Worm (Caenorhabditis elegans) whole organism, L1 larva: ENCODE results near the gene F52H2.15.

Experiments
- C04F5.9 ChIP-seq: sonication (generic microtip); optimal IDR thresholded peaks from 2 replicates; lab custom pipeline; 2016; ENCODE audit warnings: missing genetic modification characterization, missing compliant biosample characterization
- aha-1 ChIP-seq: fragments of 150-350 bp; optimal IDR thresholded peaks from 2 replicates; lab custom pipeline; 2014; ENCODE audit warnings: missing biosample characterization, missing genetic modification characterization
- alr-1 ChIP-seq: fragments of 200-800 bp; sonication (Bioruptor generic); optimal IDR thresholded peaks from 2 replicates; lab custom pipeline; 2018; ENCODE audit warnings: borderline replicate concordance, mild to moderate bottlenecking, missing genetic modification characterization, missing compliant biosample characterization
- aly-2 ChIP-seq: fragments of 150-350 bp; optimal IDR thresholded peaks from 2 replicates; lab custom pipeline; 2014; ENCODE audit warnings: missing biosample characterization, missing genetic modification characterization
- blmp-1 ChIP-seq: fragments of 150-350 bp; optimal IDR thresholded peaks from 2 replicates; lab custom pipeline; 2014; ENCODE audit warnings: missing biosample characterization, missing genetic modification characterization
- ceh-8 ChIP-seq: fragments of 200-800 bp; sonication (Bioruptor generic); optimal IDR thresholded peaks from 2 replicates; lab custom pipeline; 2018; ENCODE audit warnings: mild to moderate bottlenecking, missing genetic modification characterization, moderate library complexity, missing compliant biosample characterization
- ceh-82 ChIP-seq, 3 experiments: fragments of 150-350 bp in 1 of 3; sonication (generic microtip) in 2 of 3; optimal IDR thresholded peaks; 2 replicates each; lab custom pipeline; 2014 to 2017; ENCODE audit warnings: missing biosample characterization in 3 of 3, missing genetic modification characterization in 3 of 3
- ceh-88 ChIP-seq: fragments of 200-800 bp; sonication (Bioruptor generic); IDR thresholded peaks from 2 replicates; pipeline ENCODE4 v1.3.6; 2022; ENCODE audit warnings: missing genetic modification characterization, missing compliant biosample characterization
- dsc-1 ChIP-seq: sonication (generic microtip); optimal IDR thresholded peaks from 2 replicates; lab custom pipeline; 2016; ENCODE audit warnings: mild to moderate bottlenecking, missing genetic modification characterization, missing compliant biosample characterization
- egl-13 ChIP-seq: sonication (generic microtip); optimal IDR thresholded peaks from 2 replicates; lab custom pipeline; 2016; ENCODE audit warnings: missing genotype, missing genetic modification reagents, missing genetic modification characterization, missing compliant biosample characterization
- elt-2 ChIP-seq: sonication (generic microtip); optimal IDR thresholded peaks from 2 replicates; lab custom pipeline; 2016; ENCODE audit warnings: missing genetic modification characterization, mild to moderate bottlenecking, inconsistent platforms, missing compliant biosample characterization, missing genetic modification reagents
- elt-3 ChIP-seq, 6 experiments: fragments of 150-350 bp in 1 of 6; sonication (generic microtip); optimal IDR thresholded peaks; 2 replicates each; lab custom pipeline; 2017 to 2018; ENCODE audit warnings: missing biosample characterization in 6 of 6, missing genetic modification characterization in 6 of 6, inconsistent platforms in 1 of 6
- fkh-10 ChIP-seq: sonication (generic microtip); optimal IDR thresholded peaks from 2 replicates; lab custom pipeline; 2017; ENCODE audit warnings: missing biosample characterization, missing genetic modification reagents, missing genetic modification characterization
- fkh-4 ChIP-seq: sonication (generic microtip); optimal IDR thresholded peaks from 2 replicates; lab custom pipeline; 2016; ENCODE audit warnings: missing compliant biosample characterization, missing genetic modification characterization, borderline replicate concordance
- fkh-8 ChIP-seq: sonication (generic microtip); optimal IDR thresholded peaks from 2 replicates; lab custom pipeline; 2016; ENCODE audit warnings: mild to moderate bottlenecking, missing genetic modification characterization, missing compliant biosample characterization
- fos-1 ChIP-seq: fragments of 150-350 bp; optimal IDR thresholded peaks from 2 replicates; lab custom pipeline; 2014; ENCODE audit warnings: missing biosample characterization, missing genetic modification characterization
- hlh-4 ChIP-seq: sonication (generic microtip); optimal IDR thresholded peaks from 2 replicates; lab custom pipeline; 2016; ENCODE audit warnings: mild to moderate bottlenecking, missing genetic modification characterization, missing compliant biosample characterization
- irx-1 ChIP-seq: sonication (generic microtip); optimal IDR thresholded peaks from 2 replicates; lab custom pipeline; 2016; ENCODE audit warnings: missing genetic modification characterization, missing compliant biosample characterization
- isw-1 ChIP-seq: fragments of 200-800 bp; sonication (Bioruptor generic); IDR thresholded peaks from 2 replicates; pipeline ENCODE4 v1.3.6; 2022; ENCODE audit warnings: missing genetic modification characterization, missing compliant biosample characterization
- lin-14 ChIP-seq: fragments of 200-800 bp; sonication (Bioruptor generic); optimal IDR thresholded peaks from 2 replicates; lab custom pipeline; 2018; ENCODE audit warnings: mild to moderate bottlenecking, missing genetic modification characterization, moderate library complexity, missing compliant biosample characterization
- lin-35 ChIP-seq, 2 experiments: fragments of 150-350 bp; optimal IDR thresholded peaks; 2 replicates each; lab custom pipeline; 2014; ENCODE audit warnings: missing biosample characterization in 2 of 2, missing genetic modification characterization in 2 of 2, missing genetic modification reagents in 2 of 2
- mdl-1 ChIP-seq, 2 experiments: fragments of 150-350 bp; optimal IDR thresholded peaks; 2 replicates each; lab custom pipeline; 2014 to 2017; ENCODE audit warnings: missing biosample characterization in 2 of 2, missing genetic modification characterization in 2 of 2, inconsistent platforms in 1 of 2
- nhr-19 ChIP-seq: fragments of 200-800 bp; sonication (Bioruptor generic); conservative IDR thresholded peaks from 2 replicates; pipeline ENCODE4 v1.3.6; 2022; ENCODE audit warnings: missing genetic modification characterization, missing compliant biosample characterization
- nhr-20 ChIP-seq: sonication (generic microtip); optimal IDR thresholded peaks from 2 replicates; lab custom pipeline; 2016; ENCODE audit warnings: mild to moderate bottlenecking, missing genetic modification characterization, missing compliant biosample characterization
- nhr-47 ChIP-seq: sonication (generic microtip); optimal IDR thresholded peaks from 2 replicates; lab custom pipeline; 2016; ENCODE audit warnings: mild to moderate bottlenecking, missing genetic modification characterization, moderate library complexity, missing compliant biosample characterization
- nhr-76 ChIP-seq: sonication (generic microtip); optimal IDR thresholded peaks from 2 replicates; lab custom pipeline; 2017; ENCODE audit warnings: missing biosample characterization, missing genetic modification characterization
- nhr-77 ChIP-seq: fragments of 150-350 bp; optimal IDR thresholded peaks from 2 replicates; lab custom pipeline; 2014; ENCODE audit warnings: missing biosample characterization, missing genetic modification characterization
- nhr-85 ChIP-seq: sonication (generic microtip); peaks from one replicate; lab custom pipeline; 2016; ENCODE audit warnings: missing genetic modification characterization, inconsistent platforms, missing compliant biosample characterization
- nhr-90 ChIP-seq: sonication (generic microtip); optimal IDR thresholded peaks from 2 replicates; lab custom pipeline; 2016; ENCODE audit warnings: mild to moderate bottlenecking, missing genetic modification characterization, missing compliant biosample characterization; ENCODE audit not compliant: poor library complexity
- pag-3 ChIP-seq: sonication (generic microtip); optimal IDR thresholded peaks from 2 replicates; lab custom pipeline; 2017; ENCODE audit warnings: missing genetic modification characterization, mild to moderate bottlenecking, missing compliant biosample characterization, antibody characterized with exemption, borderline replicate concordance; ENCODE audit not compliant: insufficient read depth
- rnt-1 ChIP-seq: sonication (generic microtip); optimal IDR thresholded peaks from 2 replicates; lab custom pipeline; 2016; ENCODE audit warnings: mild to moderate bottlenecking, missing genetic modification characterization, moderate library complexity, missing compliant biosample characterization
- skn-1 ChIP-seq: fragments of 150-350 bp; optimal IDR thresholded peaks from 2 replicates; lab custom pipeline; 2014; ENCODE audit warnings: missing biosample characterization, missing genetic modification characterization
- snu-23 ChIP-seq: sonication (generic microtip); optimal IDR thresholded peaks from 2 replicates; lab custom pipeline; 2016; ENCODE audit warnings: missing genetic modification characterization, missing compliant biosample characterization
- sptf-1 ChIP-seq: fragments of 150-350 bp; optimal IDR thresholded peaks from 2 replicates; lab custom pipeline; 2014; ENCODE audit warnings: missing biosample characterization, missing genetic modification characterization
- tbx-2 ChIP-seq: sonication (generic microtip); optimal IDR thresholded peaks from 2 replicates; lab custom pipeline; 2016; ENCODE audit warnings: missing genetic modification characterization, missing compliant biosample characterization
- tlp-1 ChIP-seq: fragments of 150-350 bp; optimal IDR thresholded peaks from 2 replicates; lab custom pipeline; 2014; ENCODE audit warnings: missing biosample characterization, missing genetic modification characterization
- xbp-1 ChIP-seq: sonication (generic microtip); optimal IDR thresholded peaks from 2 replicates; lab custom pipeline; 2016; ENCODE audit warnings: missing genetic modification characterization, missing compliant biosample characterization

Gene F52H2.15

DNA sequence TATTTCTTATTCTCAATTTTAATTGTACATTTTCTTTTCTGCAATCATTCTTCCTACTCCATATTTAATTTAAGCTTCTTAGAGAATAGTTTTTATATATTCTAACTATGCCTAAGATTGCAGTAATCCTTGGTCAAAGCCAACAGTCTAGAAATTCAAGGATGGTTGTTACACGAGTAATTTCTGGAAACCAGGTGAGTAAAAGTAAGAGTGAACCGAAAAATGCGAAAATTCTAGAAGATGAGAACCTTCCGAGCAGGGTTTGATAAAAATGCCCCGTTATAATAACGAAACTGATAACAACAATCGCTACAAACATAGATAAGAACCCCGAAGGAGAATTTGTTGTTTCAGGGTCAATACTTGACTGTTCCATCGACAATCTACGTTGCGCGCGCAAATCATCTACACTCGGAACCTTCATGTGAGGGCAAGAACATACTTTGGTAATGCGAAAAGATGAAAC is at the start of gene F52H2.15:
TSS of gene F52H2.15 (plus strand) at position 51 of the 466 bp plus-strand sequence.
- peak in 1 of 6 experiments; percentile 45 for TF ChIP-seq elt-3 (tag; optimal IDR thresholded peaks at IDR 0.05; lab: Kevin White, UChicago)
- no peak for TF ChIP-seq xbp-1
- TF ChIP-seq lin-14 (GFP tag; lab: Kevin White, UChicago): peak; percentile 63
- peak in 1 of 2 experiments; percentile 13 for TF ChIP-seq lin-35 (GFP tag; optimal IDR thresholded peaks at IDR 0.05; lab: Kevin White, UChicago)
- peak in 1 of 2 experiments; percentile 7 for TF ChIP-seq mdl-1 (tag; optimal IDR thresholded peaks at IDR 0.05; lab: Kevin White, UChicago)
- TF ChIP-seq skn-1 (tag; lab: Kevin White, UChicago): peak; percentile 15
- TF ChIP-seq elt-2: peak; percentile 59
- peak; percentile 35 for TF ChIP-seq nhr-85
- TF ChIP-seq blmp-1 (tag; lab: Kevin White, UChicago): peak; percentile 34
- no peak for TF ChIP-seq isw-1 (GFP tag; lab: Robert Waterston, UW)

DNA sequence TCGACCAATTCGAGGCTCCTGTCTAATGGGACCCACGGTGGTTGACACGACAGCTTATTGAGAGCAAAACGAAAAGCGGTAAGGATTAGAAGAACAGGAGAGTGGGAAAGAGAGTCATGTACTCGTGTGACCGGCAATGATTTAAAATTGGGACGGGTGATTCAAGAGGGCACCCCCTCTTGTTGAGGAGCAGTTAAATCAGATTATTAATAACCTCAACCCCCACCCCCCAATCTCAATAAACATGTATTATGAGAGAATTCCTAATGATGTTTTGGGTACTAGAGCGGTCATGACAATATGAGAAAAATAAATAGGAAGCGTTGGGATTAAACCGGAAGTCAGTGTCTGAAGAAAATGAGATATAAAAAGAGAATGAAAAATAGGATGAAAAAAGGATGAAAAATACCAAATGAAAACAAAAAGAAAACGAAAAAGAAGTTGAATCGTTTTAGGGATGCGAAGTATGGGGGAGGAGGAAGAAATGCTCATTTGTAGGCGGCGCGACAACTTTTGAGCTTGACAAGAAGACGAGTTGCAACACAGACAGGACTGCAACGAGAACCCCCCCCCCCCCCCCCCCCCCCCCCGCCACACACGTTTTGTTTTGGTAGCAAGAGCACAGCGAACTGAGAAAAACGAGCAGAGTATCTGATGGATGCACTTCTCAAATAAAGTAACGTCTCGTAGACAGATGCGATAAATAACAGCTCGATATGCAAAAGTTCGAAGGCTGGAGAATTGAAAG is 48.0 kb upstream of the F52H2.15 start:
- TF ChIP-seq aly-2 (tag; lab: Kevin White, UChicago) (no peak), C04F5.9 (tag; lab: Kevin White, UChicago) (no peak), sptf-1 (tag; lab: Kevin White, UChicago) (no peak), ceh-8 (GFP tag; lab: Kevin White, UChicago) (peak; percentile 2), nhr-77 (tag; lab: Kevin White, UChicago) (no peak), tbx-2 (tag; lab: Kevin White, UChicago) (no peak)

DNA sequence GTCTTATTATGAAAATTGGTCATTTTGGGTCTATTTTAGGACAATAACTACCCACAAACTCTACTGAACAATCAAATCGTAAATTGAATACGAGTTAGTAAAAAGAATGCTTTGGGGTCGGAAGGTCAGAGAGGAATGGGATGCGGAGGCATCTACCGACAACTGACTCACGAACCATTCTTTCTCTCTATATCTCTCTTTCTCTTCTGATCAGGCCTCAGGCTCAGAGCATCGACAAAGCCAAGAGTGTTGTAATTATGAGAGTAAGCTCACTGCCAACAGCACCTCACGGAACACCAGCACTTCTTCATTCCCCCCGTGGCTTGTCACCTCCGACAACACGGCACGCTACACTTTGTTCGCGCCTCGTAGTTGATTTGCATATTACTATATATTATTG is 44.7 kb upstream of the F52H2.15 start:
- no peak for TF ChIP-seq nhr-20 (tag; lab: Kevin White, UChicago)
- peak; percentile 23 for TF ChIP-seq rnt-1 (tag; lab: Kevin White, UChicago)
- no peak for TF ChIP-seq ceh-88 (GFP tag; lab: Robert Waterston, UW)
- TF ChIP-seq nhr-76: no peak
- TF ChIP-seq dsc-1 (tag; lab: Kevin White, UChicago): no peak
- TF ChIP-seq tlp-1: no peak
- TF ChIP-seq irx-1 (tag; lab: Kevin White, UChicago): no peak
- no peak for TF ChIP-seq aha-1 (tag; lab: Kevin White, UChicago)
- TF ChIP-seq skn-1 (tag; lab: Kevin White, UChicago): no peak

DNA sequence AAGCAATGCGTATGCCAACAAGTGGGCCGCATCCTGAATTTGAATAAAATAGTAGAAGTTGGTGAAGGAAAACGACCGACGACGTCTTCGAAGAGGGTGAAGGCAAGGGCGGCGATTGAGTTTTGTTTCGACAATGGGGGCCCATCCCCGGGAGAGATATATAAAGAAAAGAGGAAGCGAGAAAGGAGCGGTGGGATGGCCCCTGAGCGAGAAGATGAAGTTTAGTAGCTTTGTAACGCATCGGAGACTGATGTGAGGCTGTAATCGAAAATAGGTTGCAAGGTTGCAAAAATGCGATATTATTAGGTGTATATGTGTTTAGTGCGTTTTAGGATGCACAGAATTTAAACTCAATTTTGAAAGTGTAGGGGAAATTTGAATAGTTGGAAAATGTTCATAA is 42.5 kb upstream of the F52H2.15 start:
- TF ChIP-seq fkh-10 (GFP tag; lab: Kevin White, UChicago) (peak; percentile 52), ceh-8 (GFP tag; lab: Kevin White, UChicago) (no peak), lin-14 (GFP tag; lab: Kevin White, UChicago) (peak; percentile 19)

DNA sequence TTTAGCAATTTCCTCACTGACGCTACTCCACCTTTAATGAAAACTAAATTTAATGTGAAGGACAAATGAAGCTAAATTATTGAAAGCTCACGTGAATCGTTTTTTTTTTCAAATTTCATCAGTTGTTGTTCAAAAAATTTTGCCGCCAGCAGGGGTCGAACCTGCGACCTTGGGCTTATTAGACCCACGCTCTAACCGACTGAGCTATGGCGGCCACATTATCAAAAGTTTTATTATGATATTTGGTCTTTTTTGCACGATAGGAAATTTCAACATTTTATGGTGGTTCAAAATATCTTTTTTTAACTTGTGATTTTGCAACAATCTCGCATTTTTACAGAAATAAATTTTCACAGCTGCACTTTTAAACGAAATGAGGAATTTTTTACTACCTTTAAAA is 39.1 kb upstream of the F52H2.15 start:
- TF ChIP-seq fos-1: no peak

DNA sequence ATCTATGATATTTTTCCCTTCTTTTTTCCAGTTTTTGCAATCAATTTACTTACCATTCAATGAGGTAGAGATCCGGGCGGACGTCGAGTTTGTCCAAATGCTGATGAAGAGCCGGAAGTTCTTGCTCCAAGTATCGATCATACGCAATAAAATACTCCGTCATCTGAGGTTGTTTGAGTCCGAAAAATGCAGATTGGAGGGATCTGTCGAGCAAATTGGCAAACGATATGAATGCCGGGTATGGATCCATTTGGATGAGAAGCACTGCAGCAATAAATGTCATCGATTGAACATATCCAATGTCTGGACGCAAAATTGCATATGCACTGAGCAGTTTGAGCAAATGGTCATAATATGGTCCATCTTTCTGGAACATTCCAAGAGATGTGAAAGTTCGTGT is 38.0 kb upstream of the F52H2.15 start:
- peak; percentile 96 for TF ChIP-seq alr-1 (tag; lab: Kevin White, UChicago)
- no peak for TF ChIP-seq pag-3 (tag; lab: Kevin White, UChicago)

DNA sequence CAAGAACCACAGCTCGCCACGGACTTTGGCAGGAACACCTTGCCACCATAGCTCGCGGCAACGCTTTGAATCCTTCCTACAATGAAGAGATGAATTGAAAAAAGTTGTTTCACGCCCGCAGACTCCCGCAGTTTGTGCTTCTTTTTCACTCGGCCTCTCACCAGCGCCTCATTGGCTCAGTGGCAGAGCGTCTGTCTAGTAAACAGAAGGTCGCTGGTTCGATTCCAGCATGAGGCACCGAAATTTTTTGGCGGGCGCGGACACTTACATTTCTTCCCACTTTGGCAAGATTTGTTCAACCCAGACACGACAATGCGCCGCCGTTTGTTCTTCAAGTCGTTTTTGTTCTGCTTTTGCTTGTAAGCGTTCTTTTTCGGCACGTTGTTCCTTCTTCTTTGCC is 37.3 kb upstream of the F52H2.15 start:
- peak; percentile 38 for TF ChIP-seq nhr-90
- TF ChIP-seq xbp-1: peak; percentile 17
- TF ChIP-seq skn-1 (tag; lab: Kevin White, UChicago): peak; percentile 78
- no peak for TF ChIP-seq hlh-4 (tag; lab: Kevin White, UChicago)
- TF ChIP-seq mdl-1 (tag; optimal IDR thresholded peaks at IDR 0.05; lab: Kevin White, UChicago): peak in 1 of 2 experiments; percentile 11
- peak; percentile 51 for TF ChIP-seq nhr-47 (tag; lab: Kevin White, UChicago)
- TF ChIP-seq snu-23: peak; percentile 57
- TF ChIP-seq ceh-82 (tag; optimal IDR thresholded peaks at IDR 0.05; lab: Kevin White, UChicago): peak in 2 of 3 experiments; percentile 47 to 52
- TF ChIP-seq nhr-85: peak; percentile 47
- TF ChIP-seq egl-13: no peak
- TF ChIP-seq lin-14 (GFP tag; lab: Kevin White, UChicago): peak; percentile 47
- peak; percentile 23 for TF ChIP-seq dsc-1 (tag; lab: Kevin White, UChicago)
- peak in 1 of 2 experiments; percentile 44 for TF ChIP-seq lin-35 (GFP tag; optimal IDR thresholded peaks at IDR 0.05; lab: Kevin White, UChicago)
- TF ChIP-seq nhr-20 (tag; lab: Kevin White, UChicago): peak; percentile 26
- TF ChIP-seq nhr-19 (GFP tag; lab: Robert Waterston, UW): 0 out of 2 replicates have a peak, but pooled peaks have one; percentile 33
- no peak for TF ChIP-seq fkh-4
- peak; percentile 7 for TF ChIP-seq nhr-77 (tag; lab: Kevin White, UChicago)
- TF ChIP-seq fkh-8 (tag; lab: Kevin White, UChicago): peak; percentile 7
